Fruit fly (Drosophila melanogaster) whole organism, pupa: ENCODE data around the gene CG31668.

Source experiments
- CG10348 ChIP-seq: fragments of 200-800 bp; sonication (Bioruptor generic); IDR thresholded peaks from 2 replicates; pipeline ENCODE4 v1.3.6; 2022; ENCODE audit warnings: missing biosample characterization, missing genetic modification characterization
- CG13204 ChIP-seq: fragments of 200-800 bp; sonication (Bioruptor generic); optimal IDR thresholded peaks from 2 replicates; lab custom pipeline; 2018; ENCODE audit warnings: missing biosample characterization, mild to moderate bottlenecking, missing genetic modification characterization, moderate library complexity
- CG34367 ChIP-seq: fragments of 200-800 bp; sonication (Bioruptor generic); optimal IDR thresholded peaks from 2 replicates; lab custom pipeline; 2018; ENCODE audit warnings: missing biosample characterization, mild to moderate bottlenecking, missing genetic modification characterization
- CG4496 ChIP-seq: fragments of 200-800 bp; sonication (Bioruptor generic); IDR thresholded peaks from 3 replicates; pipeline ENCODE4 v1.3.6; 2022; ENCODE audit warnings: missing biosample characterization, missing genetic modification characterization
- CG9948 ChIP-seq: fragments of 200-800 bp; sonication (Bioruptor generic); optimal IDR thresholded peaks from 2 replicates; lab custom pipeline; 2018; ENCODE audit warnings: missing biosample characterization, mild to moderate bottlenecking, missing genetic modification characterization, moderate library complexity
- D1 ChIP-seq: fragments of 200-800 bp; sonication (Bioruptor generic); optimal IDR thresholded peaks from 2 replicates; lab custom pipeline; 2018; ENCODE audit warnings: missing biosample characterization, mild to moderate bottlenecking, missing genetic modification characterization, moderate library complexity
- EcR ChIP-seq: fragments of 200-800 bp; sonication (Bioruptor generic); optimal IDR thresholded peaks from 3 replicates; lab custom pipeline; 2019; ENCODE audit warnings: missing biosample characterization, missing genetic modification characterization, mild to moderate bottlenecking, moderate library complexity, missing genetic modification reagents
- Pif1B ChIP-seq: fragments of 200-800 bp; sonication (Bioruptor generic); optimal IDR thresholded peaks from 3 replicates; lab custom pipeline; 2016; ENCODE audit warnings: missing biosample characterization, missing genetic modification characterization
- Snoo ChIP-seq: fragments of 200-800 bp; sonication (Bioruptor generic); optimal IDR thresholded peaks from 3 replicates; lab custom pipeline; 2017; ENCODE audit warnings: missing biosample characterization, mild to moderate bottlenecking, missing genetic modification characterization, inconsistent platforms

DNA sequence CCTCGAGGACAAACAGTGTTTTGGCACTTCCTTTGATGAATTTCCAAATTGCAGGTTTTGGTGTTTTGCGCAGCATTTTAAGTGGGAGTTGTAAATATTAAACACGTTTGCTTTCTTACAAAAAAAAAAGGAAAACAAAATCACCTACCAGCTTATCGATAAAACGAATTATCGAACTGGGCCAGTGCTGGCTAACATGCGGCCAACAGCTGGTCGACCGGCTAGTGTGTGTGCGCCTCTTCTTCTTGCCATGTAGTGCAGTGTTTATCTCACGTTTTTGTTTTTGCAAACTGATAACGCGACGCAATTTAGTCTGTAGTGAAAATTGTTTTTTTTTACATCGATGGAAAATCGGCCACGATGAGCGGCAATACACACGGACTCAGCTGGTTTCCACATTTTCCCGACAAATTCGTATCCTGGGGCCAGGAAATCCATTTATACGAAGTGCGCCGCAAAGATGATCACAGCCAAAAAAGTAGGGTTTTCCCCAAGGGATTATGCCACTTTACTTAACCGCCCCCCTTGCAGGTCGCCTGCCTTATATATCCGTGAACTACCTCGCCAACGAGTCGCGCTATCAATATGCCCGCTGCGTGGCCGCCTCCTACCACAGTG, 11.2 kb upstream of the CG31668 start, which contains the start of the genes CG15386, CG42371 and mio:
- TF ChIP-seq Pif1B (GFP tag; lab: Kevin White, UChicago) (no peak), Snoo (tag; lab: Kevin White, UChicago) (peak; percentile 18), EcR (GFP tag; lab: Kevin White, UChicago) (peak; percentile 14), CG13204 (no peak), CG10348 (no peak), CG4496 (GFP tag; lab: Robert Waterston, UW) (peak; percentile 53; the same call in 2 of the 3 replicates), D1 (tag; lab: Kevin White, UChicago) (no peak), CG34367 (tag; lab: Kevin White, UChicago) (no peak), CG9948 (tag; lab: Kevin White, UChicago) (no peak)
